Fruit fly (Drosophila melanogaster) whole organism, adult: ENCODE results near the gene Hayan.

Experiments used
- CG12768 ChIP-seq: fragments of 200-800 bp; sonication (Bioruptor generic); optimal IDR thresholded peaks from 2 replicates; lab custom pipeline; 2017; ENCODE audit warnings: missing biosample characterization, missing genetic modification characterization, mild to moderate bottlenecking, moderate library complexity, missing genetic modification reagents
- CG5204 ChIP-seq: fragments of 200-800 bp; sonication (Bioruptor generic); optimal IDR thresholded peaks from 2 replicates; lab custom pipeline; 2016; ENCODE audit warnings: missing biosample characterization, missing genetic modification characterization
- CG7101 ChIP-seq: fragments of 200-800 bp; sonication (Bioruptor generic); optimal IDR thresholded peaks from 2 replicates; lab custom pipeline; 2018; ENCODE audit warnings: missing biosample characterization, mild to moderate bottlenecking, missing genetic modification characterization, moderate library complexity
- Clk ChIP-seq: fragments of 200-800 bp; sonication (Bioruptor generic); optimal IDR thresholded peaks from 2 replicates; lab custom pipeline; 2017; ENCODE audit warnings: missing biosample characterization, missing genetic modification characterization
- Hr96 ChIP-seq: fragments of 200-800 bp; sonication (Bioruptor generic); optimal IDR thresholded peaks from 2 replicates; lab custom pipeline; 2016; ENCODE audit warnings: missing biosample characterization, missing genetic modification characterization
- Mnt ChIP-seq: fragments of 200-800 bp; sonication (Bioruptor generic); optimal IDR thresholded peaks from 2 replicates; lab custom pipeline; 2016; ENCODE audit warnings: missing biosample characterization, mild to moderate bottlenecking, missing genetic modification characterization
- bab1 ChIP-seq: fragments of 200-800 bp; sonication (Bioruptor generic); optimal IDR thresholded peaks from 3 replicates; lab custom pipeline; 2019; ENCODE audit warnings: missing biosample characterization, mild to moderate bottlenecking, missing genetic modification characterization, moderate library complexity
- cnc ChIP-seq, 2 experiments: fragments of >200 bp; optimal IDR thresholded peaks; 2 replicates each; lab custom pipeline; 2017
- toe ChIP-seq: fragments of 200-800 bp; sonication (Bioruptor generic); optimal IDR thresholded peaks from 2 replicates; lab custom pipeline; 2016; ENCODE audit warnings: missing biosample characterization, missing genetic modification characterization

DNA sequence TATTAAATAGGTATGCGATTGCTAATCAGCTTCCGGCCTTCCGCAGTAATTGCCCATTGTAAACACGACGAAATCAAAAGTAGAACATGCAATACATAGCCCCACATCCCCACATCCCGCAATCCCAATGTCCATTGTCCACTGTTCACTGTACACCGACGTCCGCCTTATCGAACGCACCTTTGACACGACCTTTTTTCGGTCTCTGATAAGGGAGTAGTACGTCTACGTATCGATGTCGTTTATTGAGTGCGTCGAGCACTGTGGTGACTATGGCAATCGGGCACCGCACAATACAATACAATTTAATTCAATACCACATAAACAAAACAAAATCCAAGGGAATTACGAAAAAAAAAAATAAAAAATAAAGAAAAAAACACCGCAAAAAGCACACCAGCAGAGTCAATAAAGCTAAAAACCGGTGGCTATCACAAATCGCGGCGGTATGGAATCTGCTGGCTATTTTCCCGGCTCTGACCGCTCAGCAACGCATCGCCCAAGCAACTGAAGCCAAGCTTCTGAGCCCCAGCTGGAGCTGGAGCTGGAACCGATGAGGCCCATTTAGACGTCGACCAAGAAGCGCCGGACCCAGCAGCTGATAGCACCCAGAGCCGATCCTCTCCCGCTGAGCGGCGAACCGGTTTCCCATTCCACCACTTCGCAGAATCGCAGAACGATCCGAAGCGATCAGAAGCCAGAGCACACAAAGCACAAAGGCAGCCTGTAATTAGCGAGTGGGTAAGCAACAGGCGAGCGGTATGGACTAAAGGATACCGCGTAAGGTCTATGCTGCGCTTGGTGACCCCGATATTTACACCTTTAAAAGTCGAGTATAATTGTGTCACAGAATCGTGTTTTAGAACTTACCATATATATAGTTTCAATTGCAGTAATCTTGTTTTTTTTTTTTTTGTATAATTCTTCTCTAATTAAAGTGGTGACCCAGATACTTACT lies at the start of gene Hayan:
- TF ChIP-seq bab1 (GFP tag; lab: Kevin White, UChicago) (no peak), CG12768 (GFP tag; lab: Kevin White, UChicago) (no peak), CG5204 (no peak), cnc (optimal IDR thresholded peaks at IDR 0.05; lab: Kevin White, UChicago) (no peak), Clk (GFP tag; lab: Kevin White, UChicago) (no peak), Mnt (GFP tag; lab: Kevin White, UChicago) (no peak), toe (GFP tag; lab: Kevin White, UChicago) (no peak), Hr96 (GFP tag; lab: Kevin White, UChicago) (no peak), CG7101 (tag; lab: Kevin White, UChicago) (no peak)
